Fruit fly (Drosophila melanogaster) whole organism, embryonic: ENCODE data around the gene EloB.

Experiments
- B-H1 ChIP-seq: fragments of 200-800 bp; sonication (Bioruptor generic); IDR thresholded peaks from 3 replicates; pipeline ENCODE4 v1.3.6; 2022; ENCODE audit warnings: missing biosample characterization, missing genetic modification characterization
- CG1024 ChIP-seq: fragments of 200-800 bp; sonication (Bioruptor generic); IDR thresholded peaks from 2 replicates; pipeline ENCODE4 v1.3.6; 2022; ENCODE audit warnings: missing biosample characterization, missing genetic modification characterization
- CG10462 ChIP-seq: fragments of 200-800 bp; sonication (Bioruptor generic); optimal IDR thresholded peaks from 2 replicates; lab custom pipeline; 2016; ENCODE audit warnings: missing biosample characterization, missing genetic modification characterization
- CG10959 ChIP-seq: fragments of 200-800 bp; sonication (Bioruptor generic); IDR thresholded peaks from 2 replicates; pipeline ENCODE4 v1.3.6; 2022; ENCODE audit warnings: missing biosample characterization, missing genetic modification characterization
- CG12104 ChIP-seq: fragments of 200-800 bp; sonication (Bioruptor generic); optimal IDR thresholded peaks from 3 replicates; lab custom pipeline; 2016; ENCODE audit warnings: missing biosample characterization, missing genetic modification characterization
- CG12942 ChIP-seq: fragments of 200-800 bp; sonication (Bioruptor generic); optimal IDR thresholded peaks from 3 replicates; lab custom pipeline; 2016; ENCODE audit warnings: missing biosample characterization, missing genetic modification characterization
- CG13123 ChIP-seq: fragments of 200-800 bp; sonication (Bioruptor generic); optimal IDR thresholded peaks from 2 replicates; lab custom pipeline; 2016; ENCODE audit warnings: missing biosample characterization, missing genetic modification characterization
- CG14667 ChIP-seq: fragments of 200-800 bp; sonication (Bioruptor generic); IDR thresholded peaks from 2 replicates; pipeline ENCODE4 v1.3.6; 2022; ENCODE audit warnings: missing biosample characterization, missing genetic modification characterization
- CG15514 ChIP-seq: fragments of 200-800 bp; sonication (Bioruptor generic); optimal IDR thresholded peaks from 3 replicates; lab custom pipeline; 2017; ENCODE audit warnings: missing biosample characterization, missing genetic modification characterization, mild to moderate bottlenecking, moderate library complexity, missing genetic modification reagents
- CG17385 ChIP-seq: fragments of 200-800 bp; sonication (Bioruptor generic); optimal IDR thresholded peaks from 3 replicates; lab custom pipeline; 2018; ENCODE audit warnings: missing biosample characterization, mild to moderate bottlenecking, missing genetic modification characterization
- CG17829 ChIP-seq: fragments of 200-800 bp; optimal IDR thresholded peaks from 2 replicates; lab custom pipeline; 2019; ENCODE audit warnings: missing biosample characterization, mild to moderate bottlenecking, missing genetic modification characterization, moderate library complexity
- CG18262 ChIP-seq: fragments of 200-800 bp; optimal IDR thresholded peaks from 3 replicates; lab custom pipeline; 2019; ENCODE audit warnings: missing biosample characterization, mild to moderate bottlenecking, missing genetic modification characterization, moderate library complexity
- CG18764 ChIP-seq: fragments of 200-800 bp; sonication (Bioruptor generic); optimal IDR thresholded peaks from 3 replicates; lab custom pipeline; 2016; ENCODE audit warnings: missing biosample characterization, missing genetic modification characterization
- CG2875 ChIP-seq: fragments of 200-800 bp; sonication (Bioruptor generic); optimal IDR thresholded peaks from 2 replicates; lab custom pipeline; 2017; ENCODE audit warnings: missing biosample characterization, mild to moderate bottlenecking, missing genetic modification characterization, missing genetic modification reagents
- CG33557 ChIP-seq: fragments of 200-800 bp; sonication (Bioruptor generic); optimal IDR thresholded peaks from 2 replicates; lab custom pipeline; 2019; ENCODE audit warnings: missing biosample characterization, mild to moderate bottlenecking, missing genetic modification characterization, moderate library complexity
- CG34376 ChIP-seq: fragments of 200-800 bp; sonication (Bioruptor generic); optimal IDR thresholded peaks from 2 replicates; lab custom pipeline; 2018; ENCODE audit warnings: missing biosample characterization, mild to moderate bottlenecking, missing genetic modification characterization
- CG6689 ChIP-seq: fragments of 200-800 bp; sonication (Bioruptor generic); IDR thresholded peaks from 2 replicates; pipeline ENCODE4 v1.3.6; 2022; ENCODE audit warnings: missing biosample characterization, missing genetic modification characterization
- CG6791 ChIP-seq: fragments of 200-800 bp; sonication (Bioruptor generic); IDR thresholded peaks from 3 replicates; pipeline ENCODE4 v1.3.6; 2022; ENCODE audit warnings: missing biosample characterization, missing genetic modification characterization; ENCODE audit not compliant: partially characterized antibody
- CG8388 ChIP-seq: fragments of 200-800 bp; sonication (Bioruptor generic); optimal IDR thresholded peaks from 2 replicates; lab custom pipeline; 2019; ENCODE audit warnings: missing biosample characterization, mild to moderate bottlenecking, missing genetic modification characterization, moderate library complexity
- CG8924 ChIP-seq: fragments of 200-800 bp; optimal IDR thresholded peaks from 3 replicates; lab custom pipeline; 2019; ENCODE audit warnings: missing biosample characterization, mild to moderate bottlenecking, missing genetic modification characterization, moderate library complexity
- CG9215 ChIP-seq: fragments of 200-800 bp; sonication (Bioruptor generic); IDR thresholded peaks from 2 replicates; pipeline ENCODE4 v1.3.6; 2022; ENCODE audit warnings: missing biosample characterization, missing genetic modification characterization
- Camta ChIP-seq: fragments of 200-800 bp; sonication (Bioruptor generic); optimal IDR thresholded peaks from 2 replicates; lab custom pipeline; 2016; ENCODE audit warnings: missing biosample characterization, missing genetic modification characterization
- D19A ChIP-seq: fragments of 200-800 bp; optimal IDR thresholded peaks from 3 replicates; lab custom pipeline; 2019; ENCODE audit warnings: missing biosample characterization, mild to moderate bottlenecking, missing genetic modification characterization, moderate library complexity
- Dbx ChIP-seq: fragments of 200-800 bp; sonication (Bioruptor generic); IDR thresholded peaks from 3 replicates; pipeline ENCODE4 v1.3.6; 2022; ENCODE audit warnings: missing biosample characterization, missing genetic modification characterization
- Gug ChIP-seq: fragments of 200-800 bp; sonication (Bioruptor generic); IDR thresholded peaks from 4 replicates; pipeline ENCODE4 v1.3.6; 2022; ENCODE audit warnings: missing biosample characterization, missing genetic modification characterization
- HLH54F ChIP-seq: fragments of 200-800 bp; sonication (Bioruptor generic); optimal IDR thresholded peaks from 3 replicates; lab custom pipeline; 2016; ENCODE audit warnings: missing biosample characterization, missing genetic modification characterization
- HLHmδ ChIP-seq: fragments of 200-800 bp; sonication (Bioruptor generic); optimal IDR thresholded peaks from 2 replicates; lab custom pipeline; 2018; ENCODE audit warnings: missing biosample characterization, mild to moderate bottlenecking, missing genetic modification characterization, moderate library complexity
- Hr3 ChIP-seq: fragments of 200-800 bp; sonication (Bioruptor generic); optimal IDR thresholded peaks from 3 replicates; lab custom pipeline; 2016; ENCODE audit warnings: missing biosample characterization, missing genetic modification characterization
- Med ChIP-seq: fragments of 200-800 bp; sonication (Bioruptor generic); peaks from one replicate; lab custom pipeline; 2016; ENCODE audit warnings: missing biosample characterization, missing genetic modification characterization, mild to moderate bottlenecking, inconsistent platforms, moderate library complexity
- NK7.1 ChIP-seq: fragments of 200-800 bp; sonication (Bioruptor generic); optimal IDR thresholded peaks from 3 replicates; lab custom pipeline; 2016; ENCODE audit warnings: missing biosample characterization, missing genetic modification characterization
- Xrp1 ChIP-seq: fragments of 200-800 bp; sonication (Bioruptor generic); IDR thresholded peaks from 2 replicates; pipeline ENCODE4 v1.3.6; 2022; ENCODE audit warnings: missing biosample characterization, missing genetic modification characterization
- ase ChIP-seq: fragments of 200-800 bp; sonication (Bioruptor generic); IDR thresholded peaks from 3 replicates; pipeline ENCODE4 v1.3.6; 2022; ENCODE audit warnings: missing biosample characterization, missing genetic modification characterization
- bbx ChIP-seq: fragments of 200-800 bp; sonication (Bioruptor generic); IDR thresholded peaks from 2 replicates; pipeline ENCODE4 v1.3.6; 2022; ENCODE audit warnings: missing biosample characterization, missing genetic modification characterization; ENCODE audit not compliant: partially characterized antibody
- btn ChIP-seq: fragments of 200-800 bp; sonication (Bioruptor generic); optimal IDR thresholded peaks from 2 replicates; lab custom pipeline; 2016; ENCODE audit warnings: missing biosample characterization, missing genetic modification characterization
- crc ChIP-seq: fragments of 200-800 bp; sonication (Bioruptor generic); optimal IDR thresholded peaks from 2 replicates; lab custom pipeline; 2016; ENCODE audit warnings: missing biosample characterization, missing genetic modification characterization
- danr ChIP-seq: fragments of 200-800 bp; sonication (Bioruptor generic); IDR thresholded peaks from 2 replicates; pipeline ENCODE4 v1.3.6; 2022; ENCODE audit warnings: missing biosample characterization, missing genetic modification characterization
- dm ChIP-seq: fragments of 200-800 bp; sonication (Bioruptor generic); optimal IDR thresholded peaks from 3 replicates; lab custom pipeline; 2016; ENCODE audit warnings: missing biosample characterization, missing genetic modification characterization
- en ChIP-seq: fragments of 200-800 bp; sonication (Bioruptor generic); optimal IDR thresholded peaks from 2 replicates; lab custom pipeline; 2016; ENCODE audit warnings: missing biosample characterization, missing genetic modification characterization
- eyg ChIP-seq: fragments of 200-800 bp; sonication (Bioruptor generic); optimal IDR thresholded peaks from 3 replicates; lab custom pipeline; 2016; ENCODE audit warnings: missing biosample characterization, missing genetic modification characterization
- gcm2 ChIP-seq: fragments of 200-800 bp; sonication (Bioruptor generic); optimal IDR thresholded peaks from 2 replicates; lab custom pipeline; 2016; ENCODE audit warnings: missing biosample characterization, missing genetic modification characterization
- grau ChIP-seq: fragments of 200-800 bp; optimal IDR thresholded peaks from 3 replicates; lab custom pipeline; 2019; ENCODE audit warnings: missing biosample characterization, mild to moderate bottlenecking, missing genetic modification characterization, moderate library complexity
- grn ChIP-seq: fragments of 200-800 bp; sonication (Bioruptor generic); optimal IDR thresholded peaks from 3 replicates; lab custom pipeline; 2017; ENCODE audit warnings: missing biosample characterization, missing genetic modification characterization
- hbn ChIP-seq: fragments of 200-800 bp; sonication (Bioruptor generic); IDR thresholded peaks from 2 replicates; pipeline ENCODE4 v1.3.6; 2022; ENCODE audit warnings: missing biosample characterization, missing genetic modification characterization; ENCODE audit not compliant: partially characterized antibody
- insv ChIP-seq, 2 experiments: fragments of 200-800 bp; sonication (Bioruptor generic); optimal IDR thresholded peaks; 3 replicates each; lab custom pipeline; 2016 to 2018; ENCODE audit warnings: missing biosample characterization in 2 of 2, missing genetic modification characterization in 2 of 2
- jigr1 ChIP-seq: fragments of 200-800 bp; sonication (Bioruptor generic); IDR thresholded peaks from 3 replicates; pipeline ENCODE4 v1.3.6; 2022; ENCODE audit warnings: missing biosample characterization, missing genetic modification characterization
- knrl ChIP-seq: fragments of 200-800 bp; sonication (Bioruptor generic); IDR thresholded peaks from 3 replicates; pipeline ENCODE4 v1.3.6; 2022; ENCODE audit warnings: missing biosample characterization, missing genetic modification characterization; ENCODE audit not compliant: partially characterized antibody
- nom ChIP-seq: fragments of 200-800 bp; sonication (Bioruptor generic); optimal IDR thresholded peaks from 2 replicates; lab custom pipeline; 2017; ENCODE audit warnings: missing biosample characterization, missing genetic modification characterization, mild to moderate bottlenecking, moderate library complexity, missing genetic modification reagents
- sens-2 ChIP-seq: fragments of 200-800 bp; sonication (Bioruptor generic); IDR thresholded peaks from 2 replicates; pipeline ENCODE4 v1.3.6; 2022; ENCODE audit warnings: missing biosample characterization, missing genetic modification characterization
- sr ChIP-seq: fragments of 200-800 bp; sonication (Bioruptor generic); IDR thresholded peaks from 3 replicates; pipeline ENCODE4 v1.3.6; 2022; ENCODE audit warnings: missing biosample characterization, missing genetic modification characterization
- tap ChIP-seq: fragments of 200-800 bp; optimal IDR thresholded peaks from 3 replicates; lab custom pipeline; 2019; ENCODE audit warnings: missing biosample characterization, mild to moderate bottlenecking, missing genetic modification characterization, moderate library complexity
- tin ChIP-seq: fragments of 200-800 bp; sonication (Bioruptor generic); optimal IDR thresholded peaks from 3 replicates; lab custom pipeline; 2016; ENCODE audit warnings: missing biosample characterization, missing genetic modification characterization
- trh ChIP-seq: fragments of 200-800 bp; sonication (Bioruptor generic); optimal IDR thresholded peaks from 2 replicates; lab custom pipeline; 2016; ENCODE audit warnings: missing biosample characterization, missing genetic modification characterization
- usp ChIP-seq: fragments of >200 bp; optimal IDR thresholded peaks from 2 replicates; lab custom pipeline; 2017; ENCODE audit warnings: missing biosample characterization, missing genetic modification characterization
- wek ChIP-seq: fragments of 200-800 bp; sonication (Bioruptor generic); optimal IDR thresholded peaks from 3 replicates; lab custom pipeline; 2018; ENCODE audit warnings: missing biosample characterization, mild to moderate bottlenecking, missing genetic modification characterization, moderate library complexity

The EloB gene

DNA sequence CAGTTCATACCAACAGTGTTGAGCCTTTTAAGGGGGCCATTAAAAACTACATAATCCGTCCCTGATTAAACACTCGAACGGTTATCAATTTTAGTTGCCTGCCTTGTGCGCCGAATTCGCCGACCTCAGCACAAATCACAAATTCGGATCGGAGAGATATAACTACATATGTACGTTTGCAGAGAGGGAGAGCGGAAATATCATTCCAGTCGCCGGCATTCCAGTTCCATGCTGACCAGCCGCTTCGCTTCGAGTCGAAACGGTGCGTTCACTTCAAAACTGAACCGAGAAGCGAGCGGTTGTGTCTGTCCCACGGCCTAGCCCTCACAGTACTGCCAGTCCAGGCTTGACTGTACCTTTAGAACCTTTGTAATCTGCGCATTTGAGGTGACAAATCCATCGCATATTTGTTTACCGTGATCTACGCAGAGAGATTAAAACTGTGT is 5.1 kb downstream of the EloB start (continued):
- no peak for TF ChIP-seq CG18764 (GFP tag; lab: Kevin White, UChicago)
- no peak for TF ChIP-seq HLH54F (GFP tag; lab: Kevin White, UChicago)
- no peak for TF ChIP-seq btn (GFP tag; lab: Kevin White, UChicago)
- no peak for TF ChIP-seq CG12104 (GFP tag; lab: Kevin White, UChicago)
- TF ChIP-seq CG2875 (GFP tag; lab: Kevin White, UChicago), result no peak
- no peak for TF ChIP-seq CG10462 (GFP tag; lab: Kevin White, UChicago)
- TF ChIP-seq CG14667 (GFP tag; lab: Robert Waterston, UW), result no peak
- 0 out of 3 replicates have a peak, but pooled peaks have one; percentile 37 for TF ChIP-seq CG6791
- no peak for TF ChIP-seq knrl (GFP tag; lab: Robert Waterston, UW)
- TF ChIP-seq hbn (GFP tag; lab: Robert Waterston, UW), result no peak
- no peak for TF ChIP-seq CG8388 (GFP tag; lab: Kevin White, UChicago)
- no peak for TF ChIP-seq CG18262 (tag; lab: Kevin White, UChicago)
- TF ChIP-seq Gug (GFP tag; lab: Robert Waterston, UW), result no peak
- no peak for TF ChIP-seq danr (GFP tag; lab: Robert Waterston, UW)
- TF ChIP-seq insv (GFP tag; optimal IDR thresholded peaks at IDR 0.05; lab: Kevin White, UChicago), result peak in 1 of 2 experiments; percentile 18
- TF ChIP-seq eyg, result no peak
- TF ChIP-seq Hr3 (GFP tag; lab: Kevin White, UChicago), result no peak
- no peak for TF ChIP-seq ase (GFP tag; lab: Robert Waterston, UW)
- no peak for TF ChIP-seq CG1024
- peak; percentile 5 for TF ChIP-seq wek
- no peak for TF ChIP-seq usp (GFP tag; lab: Kevin White, UChicago)
- TF ChIP-seq dm (GFP tag; lab: Kevin White, UChicago), result no peak
- peak; percentile 88 for TF ChIP-seq grau (tag; lab: Kevin White, UChicago)
- TF ChIP-seq CG10959 (GFP tag; lab: Robert Waterston, UW), result no peak
- peak; percentile 65 for TF ChIP-seq CG17829 (tag; lab: Kevin White, UChicago)
- TF ChIP-seq HLHmδ (GFP tag; lab: Kevin White, UChicago), result peak; percentile 74
- TF ChIP-seq trh (GFP tag; lab: Kevin White, UChicago), result no peak
- TF ChIP-seq bbx, result no peak
- TF ChIP-seq CG34376 (GFP tag; lab: Kevin White, UChicago), result peak; percentile 97
- peak; percentile 75 for TF ChIP-seq sens-2
- peak; percentile 60; the same call in 2 of the 3 replicates for TF ChIP-seq Dbx (GFP tag; lab: Robert Waterston, UW)
- TF ChIP-seq B-H1, result no peak
- TF ChIP-seq Med (GFP tag; lab: Kevin White, UChicago), result peak; percentile 92
- no peak for TF ChIP-seq jigr1 (GFP tag; lab: Robert Waterston, UW)
- no peak for TF ChIP-seq en (GFP tag; lab: Kevin White, UChicago)
- no peak for TF ChIP-seq sr (GFP tag; lab: Robert Waterston, UW)
- no peak for TF ChIP-seq CG33557 (GFP tag; lab: Kevin White, UChicago)
- TF ChIP-seq tin (GFP tag; lab: Kevin White, UChicago), result no peak
- TF ChIP-seq CG12942 (GFP tag; lab: Kevin White, UChicago), result no peak

DNA sequence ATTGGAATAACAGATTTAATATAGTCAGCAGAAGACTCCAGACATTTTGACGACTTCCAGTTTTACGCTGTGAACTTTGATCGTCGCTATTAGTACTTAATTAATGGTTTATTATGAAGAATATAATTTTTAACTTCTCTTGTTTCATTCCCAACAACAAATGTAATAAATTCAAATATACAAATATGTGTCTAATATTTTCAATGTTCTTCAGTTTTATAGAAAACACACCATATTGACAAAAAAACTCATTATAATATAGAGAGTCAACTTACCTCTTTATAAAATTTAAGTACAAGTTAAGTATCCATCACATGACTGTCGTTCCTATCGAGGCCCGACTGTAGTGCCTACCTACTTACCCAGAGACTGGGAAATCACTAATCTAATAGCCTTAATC is 6.3 kb downstream of the EloB start:
- TF ChIP-seq CG8924 (tag; lab: Kevin White, UChicago), result no peak
- no peak for TF ChIP-seq CG14667 (GFP tag; lab: Robert Waterston, UW)
- no peak for TF ChIP-seq tap
- no peak for TF ChIP-seq CG6689 (GFP tag; lab: Robert Waterston, UW)
- TF ChIP-seq crc (GFP tag; lab: Kevin White, UChicago), result no peak
- TF ChIP-seq D19A (tag; lab: Kevin White, UChicago), result no peak
- TF ChIP-seq gcm2, result no peak
- TF ChIP-seq CG15514, result no peak
- TF ChIP-seq CG9215, result no peak
- TF ChIP-seq Camta (GFP tag; lab: Kevin White, UChicago), result no peak
- no peak for TF ChIP-seq CG17385 (GFP tag; lab: Kevin White, UChicago)
- TF ChIP-seq grn (GFP tag; lab: Kevin White, UChicago), result no peak
- TF ChIP-seq Xrp1 (GFP tag; lab: Robert Waterston, UW), result peak; percentile 31; the same call in 1 of the 2 replicates
- no peak for TF ChIP-seq CG13123 (GFP tag; lab: Kevin White, UChicago)
- no peak for TF ChIP-seq nom (GFP tag; lab: Kevin White, UChicago)
- no peak for TF ChIP-seq NK7.1 (GFP tag; lab: Kevin White, UChicago)
